Worm (Caenorhabditis elegans) whole organism, late embryonic: ENCODE data around the gene ipmk-1.

ENCODE experiments used
- K02D7.2 ChIP-seq: sonication (generic microtip); optimal IDR thresholded peaks from 2 replicates; lab custom pipeline; 2017; ENCODE audit warnings: mild to moderate bottlenecking, missing genetic modification characterization, missing compliant biosample characterization
- ama-1 ChIP-seq: fragments of 150-350 bp; optimal IDR thresholded peaks from 2 replicates; lab custom pipeline; 2014
- ceh-22 ChIP-seq: sonication (generic microtip); optimal IDR thresholded peaks from 2 replicates; lab custom pipeline; 2017; ENCODE audit warnings: missing biosample characterization, missing genetic modification characterization
- ceh-31 ChIP-seq: sonication (generic microtip); optimal IDR thresholded peaks from 2 replicates; lab custom pipeline; 2016; ENCODE audit warnings: missing genetic modification characterization, missing compliant biosample characterization
- ceh-6 ChIP-seq: fragments of 200-800 bp; sonication (Bioruptor generic); optimal IDR thresholded peaks from 2 replicates; lab custom pipeline; 2018; ENCODE audit warnings: mild to moderate bottlenecking, missing genetic modification characterization, missing compliant biosample characterization
- nhr-11 ChIP-seq: fragments of 150-350 bp; optimal IDR thresholded peaks from 2 replicates; lab custom pipeline; 2014; ENCODE audit warnings: missing biosample characterization, missing genetic modification characterization
- sdc-2 ChIP-seq: sonication (generic microtip); optimal IDR thresholded peaks from 2 replicates; lab custom pipeline; 2016; ENCODE audit warnings: missing genotype, missing genetic modification characterization, missing compliant biosample characterization
- ttx-3 ChIP-seq: sonication (generic microtip); optimal IDR thresholded peaks from 2 replicates; lab custom pipeline; 2016; ENCODE audit warnings: missing genetic modification reagents, missing genetic modification characterization, missing compliant biosample characterization

- TF ChIP-seq sdc-2 (tag; lab: Kevin White, UChicago) = no peak
- TF ChIP-seq ama-1 (lab: Kevin White, UChicago) = no peak
- TF ChIP-seq nhr-11 (tag; lab: Kevin White, UChicago) = no peak
- no peak for TF ChIP-seq ceh-22 (tag; lab: Kevin White, UChicago)
- no peak for TF ChIP-seq ceh-31 (tag; lab: Kevin White, UChicago)
- no peak for TF ChIP-seq ttx-3 (tag; lab: Kevin White, UChicago)
- TF ChIP-seq K02D7.2 (tag; lab: Kevin White, UChicago) = no peak
- TF ChIP-seq ceh-6 (GFP tag; lab: Kevin White, UChicago) = no peak
Measured at ce11 chrIV:12596960-12597359, 49.0 kb downstream of the ipmk-1 start.
